Fruit fly (Drosophila melanogaster): ENCODE results near the gene Lsp2.

dm6 chr3L:12139232-12139698 is 10.1 kb downstream of the Lsp2 start:
- TF ChIP-seq CG14711 (tag; optimal IDR thresholded peaks at IDR 0.05) = peak; percentile 35
- TF ChIP-seq CG11617 (GFP tag; optimal IDR thresholded peaks at IDR 0.05) = peak; percentile 19
